Fruit fly (Drosophila melanogaster): ENCODE data around the gene RecQ4.

The RecQ4 gene

dm6 chr3L:8197779-8198279 is 22.1 kb upstream of the RecQ4 start, which contains the start of the genes UbcE2M and Dhps (continued):
- TF ChIP-seq CG15696 (tag; optimal IDR thresholded peaks at IDR 0.05) (peak; percentile 76), CG14667 (GFP tag; IDR thresholded peaks at IDR 0.05) (peak; percentile 60), Ssrp (tag; optimal IDR thresholded peaks at IDR 0.05) (peak; percentile 80), CG15269 (tag; optimal IDR thresholded peaks at IDR 0.05) (no peak), Fer2 (tag; optimal IDR thresholded peaks at IDR 0.05) (peak; percentile 76), hkb (optimal IDR thresholded peaks at IDR 0.05) (no peak), hkb (GFP tag; IDR thresholded peaks at IDR 0.05) (peak; percentile 50), fd102C (GFP tag; optimal IDR thresholded peaks at IDR 0.05) (no peak), CG4404 (GFP tag; IDR thresholded peaks at IDR 0.05) (peak; percentile 62), CG7987 (GFP tag; optimal IDR thresholded peaks at IDR 0.05) (peak; percentile 2), br (optimal IDR thresholded peaks at IDR 0.05) (no peak), Atf3 (GFP tag; optimal IDR thresholded peaks at IDR 0.05) (peak; percentile 26), oc (tag; optimal IDR thresholded peaks at IDR 0.05) (no peak), MESR4 (GFP tag; optimal IDR thresholded peaks at IDR 0.05) (no peak), Nf-YB (GFP tag; optimal IDR thresholded peaks at IDR 0.05) (no peak), CG6765 (GFP tag; optimal IDR thresholded peaks at IDR 0.05) (peak; percentile 59), unc-4 (GFP tag; IDR thresholded peaks at IDR 0.05; ENCODE audit: partially characterized antibody) (peak; percentile 68), CG3065 (GFP tag; optimal IDR thresholded peaks at IDR 0.05) (peak; percentile 10), tin (GFP tag; optimal IDR thresholded peaks at IDR 0.05) (peak; percentile 66), CG32772 (GFP tag; IDR thresholded peaks at IDR 0.05) (peak; percentile 63), CG17568 (GFP tag; optimal IDR thresholded peaks at IDR 0.05) (no peak), bigmax (GFP tag; optimal IDR thresholded peaks at IDR 0.05) (no peak), mam (GFP tag; optimal IDR thresholded peaks at IDR 0.05) (peak; percentile 73), ara (GFP tag; IDR thresholded peaks at IDR 0.05) (no peak), CG4730 (GFP tag; IDR thresholded peaks at IDR 0.05) (peak; percentile 27; the same call in 1 of the 2 replicates), CG3847 (GFP tag; IDR thresholded peaks at IDR 0.05) (peak; percentile 87), dimm (GFP tag; IDR thresholded peaks at IDR 0.05) (no peak), CG10462 (GFP tag; optimal IDR thresholded peaks at IDR 0.05) (no peak), luna (GFP tag; optimal IDR thresholded peaks at IDR 0.05) (no peak), pros (GFP tag; optimal IDR thresholded peaks at IDR 0.05) (no peak), gro (GFP tag; optimal IDR thresholded peaks at IDR 0.05) (no peak), zfh2 (GFP tag; optimal IDR thresholded peaks at IDR 0.05) (peak; percentile 80), Hr78 (GFP tag; optimal IDR thresholded peaks at IDR 0.05) (no peak), CG9727 (GFP tag; optimal IDR thresholded peaks at IDR 0.05) (peak; percentile 76), Neu2 (GFP tag; optimal IDR thresholded peaks at IDR 0.05; ENCODE audit: borderline replicate concordance) (no peak), CG10431 (GFP tag; optimal IDR thresholded peaks at IDR 0.05) (peak; percentile 48), Med (GFP tag) (peak; percentile 89), CG13624 (GFP tag; optimal IDR thresholded peaks at IDR 0.05) (peak; percentile 31), CG14050 (GFP tag; IDR thresholded peaks at IDR 0.05) (peak; percentile 46; the same call in 1 of the 3 replicates), CG12236 (GFP tag; optimal IDR thresholded peaks at IDR 0.05) (no peak), dysf (GFP tag; IDR thresholded peaks at IDR 0.05) (peak; percentile 75; the same call in 2 of the 3 replicates), GATAe (GFP tag; conservative IDR thresholded peaks at IDR 0.05) (0 out of 2 replicates have a peak, but pooled peaks have one; percentile 11), caup (GFP tag; optimal IDR thresholded peaks at IDR 0.05; ENCODE audit: severe bottlenecking) (peak; percentile 36), CG8281 (tag; optimal IDR thresholded peaks at IDR 0.05) (peak; percentile 23), Dbx (GFP tag; IDR thresholded peaks at IDR 0.05) (peak; percentile 85), pfk (GFP tag; optimal IDR thresholded peaks at IDR 0.05) (no peak), dpn (GFP tag; optimal IDR thresholded peaks at IDR 0.05) (peak; percentile 66), CG16779 (GFP tag; IDR thresholded peaks at IDR 0.05) (no peak), CG4360 (GFP tag; IDR thresholded peaks at IDR 0.05) (no peak), YL-1 (GFP tag; optimal IDR thresholded peaks at IDR 0.05) (peak; percentile 77), CkIIα-i1 (GFP tag; IDR thresholded peaks at IDR 0.05) (no peak)
